Worm (Caenorhabditis elegans) whole organism, L3 larva: ENCODE data around the gene ZK154.5.

Source experiments
- R02D3.7 ChIP-seq: fragments of 150-350 bp; optimal IDR thresholded peaks from 2 replicates; lab custom pipeline; 2014; ENCODE audit warnings: missing biosample characterization, missing genetic modification characterization
- ama-1 ChIP-seq: fragments of 150-350 bp; optimal IDR thresholded peaks from 2 replicates; lab custom pipeline; 2018
- ceh-28 ChIP-seq: fragments of 150-350 bp; optimal IDR thresholded peaks from 2 replicates; lab custom pipeline; 2014; ENCODE audit warnings: missing biosample characterization, missing genetic modification reagents, missing genetic modification characterization
- ceh-82 ChIP-seq: fragments of 150-350 bp; optimal IDR thresholded peaks from 2 replicates; lab custom pipeline; 2014; ENCODE audit warnings: missing biosample characterization, missing genetic modification characterization
- ceh-9 ChIP-seq: sonication (generic microtip); optimal IDR thresholded peaks from 2 replicates; lab custom pipeline; 2018; ENCODE audit warnings: missing biosample characterization, missing genetic modification characterization
- daf-12 ChIP-seq: fragments of 150-350 bp; optimal IDR thresholded peaks from 2 replicates; lab custom pipeline; 2014; ENCODE audit warnings: missing biosample characterization, missing genetic modification reagents, missing genetic modification characterization
- egl-27 ChIP-seq: sonication (generic microtip); optimal IDR thresholded peaks from 4 replicates; lab custom pipeline; 2017; ENCODE audit warnings: missing biosample characterization, missing genetic modification reagents, missing genetic modification characterization
- egl-5 ChIP-seq: fragments of 150-350 bp; optimal IDR thresholded peaks from 2 replicates; lab custom pipeline; 2017; ENCODE audit warnings: missing biosample characterization, missing genetic modification reagents, missing genetic modification characterization, inconsistent platforms
- elt-1 ChIP-seq: fragments of 150-350 bp; optimal IDR thresholded peaks from 2 replicates; lab custom pipeline; 2014; ENCODE audit warnings: missing biosample characterization, missing genetic modification characterization
- elt-2 ChIP-seq: sonication (generic microtip); optimal IDR thresholded peaks from 2 replicates; lab custom pipeline; 2016; ENCODE audit warnings: missing genetic modification reagents, mild to moderate bottlenecking, missing genetic modification characterization, missing compliant biosample characterization
- elt-3 ChIP-seq, 3 experiments: fragments of 150-350 bp in 1 of 3; sonication (generic microtip) in 2 of 3; optimal IDR thresholded peaks; 2 replicates in 2 of 3; 4 replicates in 1 of 3; lab custom pipeline; 2014 to 2017; ENCODE audit warnings: missing biosample characterization in 3 of 3, missing genetic modification characterization in 3 of 3
- eor-1 ChIP-seq, 2 experiments: fragments of 150-350 bp; optimal IDR thresholded peaks; 2 replicates each; lab custom pipeline; 2014 to 2018; ENCODE audit warnings: missing biosample characterization in 2 of 2, missing genetic modification characterization in 2 of 2
- fkh-10 ChIP-seq: sonication (generic microtip); optimal IDR thresholded peaks from 2 replicates; lab custom pipeline; 2017; ENCODE audit warnings: missing biosample characterization, missing genetic modification reagents, missing genetic modification characterization
- hmg-11 ChIP-seq: sonication (generic microtip); optimal IDR thresholded peaks from 2 replicates; lab custom pipeline; 2016; ENCODE audit warnings: missing genetic modification characterization, missing compliant biosample characterization
- jun-1 ChIP-seq: fragments of 150-350 bp; optimal IDR thresholded peaks from 2 replicates; lab custom pipeline; 2014; ENCODE audit warnings: missing biosample characterization, missing genetic modification reagents, missing genetic modification characterization
- lin-15B ChIP-seq: fragments of 150-350 bp; optimal IDR thresholded peaks from 2 replicates; lab custom pipeline; 2014; ENCODE audit warnings: missing biosample characterization, missing genetic modification characterization
- lin-39 ChIP-seq: fragments of 150-350 bp; optimal IDR thresholded peaks from 2 replicates; lab custom pipeline; 2018; ENCODE audit warnings: missing biosample characterization, missing genetic modification reagents, missing genetic modification characterization
- lsy-12 ChIP-seq: sonication (generic microtip); optimal IDR thresholded peaks from 2 replicates; lab custom pipeline; 2016; ENCODE audit warnings: mild to moderate bottlenecking, missing genetic modification characterization, missing compliant biosample characterization
- mdl-1 ChIP-seq: fragments of 150-350 bp; optimal IDR thresholded peaks from 2 replicates; lab custom pipeline; 2014; ENCODE audit warnings: missing biosample characterization, missing genetic modification characterization
- mml-1 ChIP-seq: fragments of 150-350 bp; sonication (generic microtip); optimal IDR thresholded peaks from 3 replicates; lab custom pipeline; 2014; ENCODE audit warnings: missing biosample characterization, missing genetic modification characterization
- nfya-1 ChIP-seq: sonication (generic microtip); optimal IDR thresholded peaks from 2 replicates; lab custom pipeline; 2017; ENCODE audit warnings: missing genetic modification characterization, mild to moderate bottlenecking, missing compliant biosample characterization, antibody characterized with exemption, moderate library complexity; ENCODE audit not compliant: insufficient read depth
- nhr-12 ChIP-seq: fragments of 150-350 bp; optimal IDR thresholded peaks from 2 replicates; lab custom pipeline; 2014; ENCODE audit warnings: missing biosample characterization, missing genetic modification characterization
- nhr-23 ChIP-seq: fragments of 150-350 bp; optimal IDR thresholded peaks from 2 replicates; lab custom pipeline; 2014; ENCODE audit warnings: missing biosample characterization, missing genetic modification reagents, missing genetic modification characterization
- nhr-237 ChIP-seq: fragments of 150-350 bp; optimal IDR thresholded peaks from 2 replicates; lab custom pipeline; 2014; ENCODE audit warnings: missing biosample characterization, missing genetic modification characterization
- nhr-25 ChIP-seq: sonication (generic microtip); optimal IDR thresholded peaks from 2 replicates; lab custom pipeline; 2017; ENCODE audit warnings: missing biosample characterization, missing genetic modification characterization
- nhr-28 ChIP-seq: fragments of 150-350 bp; optimal IDR thresholded peaks from 2 replicates; lab custom pipeline; 2014; ENCODE audit warnings: missing biosample characterization, missing genetic modification characterization
- nhr-43 ChIP-seq: sonication (generic microtip); optimal IDR thresholded peaks from 2 replicates; lab custom pipeline; 2016; ENCODE audit warnings: mild to moderate bottlenecking, missing genetic modification characterization, missing compliant biosample characterization; ENCODE audit not compliant: poor library complexity, severe bottlenecking
- nhr-77 ChIP-seq: fragments of 150-350 bp; optimal IDR thresholded peaks from 2 replicates; lab custom pipeline; 2014; ENCODE audit warnings: missing biosample characterization, missing genetic modification characterization
- pha-4 ChIP-seq: fragments of 150-350 bp; optimal IDR thresholded peaks from 2 replicates; lab custom pipeline; 2014; ENCODE audit warnings: missing biosample characterization, missing genetic modification reagents, missing genetic modification characterization
- pqm-1 ChIP-seq: fragments of 150-350 bp; optimal IDR thresholded peaks from 2 replicates; lab custom pipeline; 2017; ENCODE audit warnings: missing biosample characterization, missing genetic modification characterization, inconsistent platforms
- snpc-4 ChIP-seq: fragments of 150-350 bp; optimal IDR thresholded peaks from 2 replicates; lab custom pipeline; 2014; ENCODE audit warnings: missing biosample characterization, missing genetic modification characterization
- tbx-2 ChIP-seq: sonication (generic microtip); optimal IDR thresholded peaks from 2 replicates; lab custom pipeline; 2016; ENCODE audit warnings: mild to moderate bottlenecking, missing genetic modification characterization, missing compliant biosample characterization

ZK154.5 gene

DNA sequence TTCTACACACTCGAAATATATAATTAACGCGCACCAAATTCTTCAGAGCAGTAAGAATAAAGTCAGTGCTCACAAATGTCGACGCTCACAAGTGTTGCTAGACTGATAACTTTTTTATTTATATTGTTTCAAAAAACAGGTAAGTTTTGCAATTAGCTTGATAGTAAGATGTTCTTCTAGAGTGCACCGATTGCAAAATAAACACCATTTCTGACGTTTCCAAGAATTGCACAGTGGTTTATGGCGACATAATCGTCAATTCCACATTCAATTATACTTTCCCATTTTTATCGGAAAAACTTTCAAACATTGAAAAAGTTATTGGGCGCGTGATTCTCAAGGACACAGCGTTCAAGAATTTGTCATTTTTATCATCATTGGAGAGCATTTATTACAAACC, 12.6 kb upstream of the ZK154.5 start:
- TF ChIP-seq mdl-1 (tag; lab: Kevin White, UChicago) (no peak), elt-2 (tag; lab: Kevin White, UChicago) (peak; percentile 1), hmg-11 (tag; lab: Kevin White, UChicago) (no peak)

ce11 chrX:7799680-7800079, 11.9 kb upstream of the ZK154.5 start, which contains the start of gene gpx-7:
Gene gpx-7, minus strand, starts transcription at chrX:7799780.
- no peak for TF ChIP-seq eor-1 (tag; optimal IDR thresholded peaks at IDR 0.05; lab: Kevin White, UChicago)
- peak; percentile 50 for TF ChIP-seq elt-2 (tag; lab: Kevin White, UChicago)
- no peak for TF ChIP-seq nfya-1 (tag; lab: Kevin White, UChicago)
- peak; percentile 11 for TF ChIP-seq pha-4 (tag; lab: Kevin White, UChicago)
- TF ChIP-seq pqm-1 (tag; lab: Kevin White, UChicago), result peak; percentile 43

- TF ChIP-seq nhr-23 (tag; lab: Kevin White, UChicago) (peak; percentile 48), snpc-4 (tag; lab: Kevin White, UChicago) (no peak), nfya-1 (tag; lab: Kevin White, UChicago) (peak; percentile 48), nhr-43 (tag; lab: Kevin White, UChicago) (peak; percentile 14), ama-1 (lab: Kevin White, UChicago) (no peak), elt-2 (tag; lab: Kevin White, UChicago) (peak; percentile 29), nhr-25 (tag; lab: Kevin White, UChicago) (peak; percentile 2), pha-4 (tag; lab: Kevin White, UChicago) (peak; percentile 53), hmg-11 (tag; lab: Kevin White, UChicago) (peak; percentile 28), lin-15B (tag; lab: Kevin White, UChicago) (peak; percentile 18)
- TF ChIP-seq, all 47 proteins: peak for 8
These were observed 10.7 kb upstream of the ZK154.5 start, which contains the start of gene adm-4 for ce11 chrX:7798248-7799020. Gene adm-4, minus strand, starts transcription at chrX:7798298.

DNA sequence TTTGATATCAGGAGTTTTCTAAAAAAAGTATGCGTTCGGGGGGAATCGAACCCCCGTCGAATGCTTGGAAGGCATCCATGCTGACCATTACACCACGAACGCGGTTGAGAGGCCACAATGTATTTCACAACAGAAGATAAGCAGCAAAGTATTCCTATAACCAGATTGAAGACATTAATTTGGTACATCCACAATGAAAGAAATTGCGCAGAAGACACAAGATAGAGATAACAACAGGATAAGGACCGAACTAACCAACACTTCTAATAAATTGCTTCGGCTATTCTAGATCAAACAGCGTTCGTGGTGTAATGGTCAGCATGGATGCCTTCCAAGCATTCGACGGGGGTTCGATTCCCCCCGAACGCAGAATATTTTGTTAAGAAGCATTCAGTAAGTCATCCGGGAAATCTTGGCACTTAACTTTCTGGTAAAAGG, 6.6 kb upstream of the ZK154.5 start:
- TF ChIP-seq egl-27 (peak; percentile 17), elt-1 (tag; lab: Kevin White, UChicago) (no peak), egl-5 (tag; lab: Kevin White, UChicago) (no peak), pqm-1 (tag; lab: Kevin White, UChicago) (peak; percentile 31), jun-1 (no peak), nhr-23 (tag; lab: Kevin White, UChicago) (peak; percentile 60), daf-12 (tag; lab: Kevin White, UChicago) (no peak), elt-2 (tag; lab: Kevin White, UChicago) (peak; percentile 35), nhr-28 (tag; lab: Kevin White, UChicago) (no peak), hmg-11 (tag; lab: Kevin White, UChicago) (no peak), nhr-12 (tag; lab: Kevin White, UChicago) (no peak), ceh-9 (no peak), nhr-77 (no peak), nhr-25 (tag; lab: Kevin White, UChicago) (peak; percentile 43), nhr-43 (tag; lab: Kevin White, UChicago) (peak; percentile 89), snpc-4 (tag; lab: Kevin White, UChicago) (no peak), lin-39 (peak; percentile 26), ceh-82 (tag; lab: Kevin White, UChicago) (no peak), fkh-10 (no peak), nfya-1 (tag; lab: Kevin White, UChicago) (peak; percentile 48), elt-3 (tag; optimal IDR thresholded peaks at IDR 0.05; lab: Kevin White, UChicago) (peak in 1 of 3 experiments; percentile 42), mml-1 (tag; lab: Kevin White, UChicago) (no peak), lsy-12 (tag; lab: Kevin White, UChicago) (peak; percentile 69), R02D3.7 (no peak), tbx-2 (peak; percentile 45), nhr-237 (tag; lab: Kevin White, UChicago) (no peak), mdl-1 (tag; lab: Kevin White, UChicago) (no peak), ceh-28 (tag; lab: Kevin White, UChicago) (no peak), lin-15B (tag; lab: Kevin White, UChicago) (peak; percentile 10)
